In genomic region chr2L:15349203-15349602, dm6 we compare ENCODE assay signal across 3 fruit fly cellular contexts.
TF ChIP-seq lines count a peak whose summit lies in the region.

No protein-coding gene starts in this region.

TF ChIP-seq in whole organism, prepupa, 60 proteins besides CTCF, POLR2A, EP300 and RAD21:
- peak; percentile 51 for TF ChIP-seq svp (GFP tag; lab: Kevin White, UChicago)
- TF ChIP-seq CG3032 (tag; optimal IDR thresholded peaks at IDR 0.05; lab: Kevin White, UChicago) = peak; percentile 15
- no peak for TF ChIP-seq vri (GFP tag; optimal IDR thresholded peaks at IDR 0.05; lab: Kevin White, UChicago)
- TF ChIP-seq fkh (GFP tag; optimal IDR thresholded peaks at IDR 0.05; lab: Kevin White, UChicago) = no peak
- TF ChIP-seq Hr4 (GFP tag; optimal IDR thresholded peaks at IDR 0.05; lab: Kevin White, UChicago) = peak; percentile 11
- no peak for TF ChIP-seq CG6854 (GFP tag; optimal IDR thresholded peaks at IDR 0.05; lab: Kevin White, UChicago)
- peak; percentile 20 for TF ChIP-seq Ets96B (tag; optimal IDR thresholded peaks at IDR 0.05; lab: Kevin White, UChicago)
- TF ChIP-seq CG6163 (GFP tag; IDR thresholded peaks at IDR 0.05; lab: Robert Waterston, UW) = no peak
- TF ChIP-seq CG6276 (GFP tag; optimal IDR thresholded peaks at IDR 0.05; lab: Kevin White, UChicago) = no peak
- TF ChIP-seq fd59A (GFP tag; optimal IDR thresholded peaks at IDR 0.05; lab: Kevin White, UChicago) = no peak
- TF ChIP-seq CG4318 (GFP tag; optimal IDR thresholded peaks at IDR 0.05; lab: Kevin White, UChicago) = no peak
- peak; percentile 70 for TF ChIP-seq Eip78C (GFP tag; lab: Kevin White, UChicago)
- TF ChIP-seq CG8119 (GFP tag; IDR thresholded peaks at IDR 0.05; lab: Robert Waterston, UW) = no peak
- TF ChIP-seq CG11762 (GFP tag; optimal IDR thresholded peaks at IDR 0.05; lab: Kevin White, UChicago; ENCODE audit: insufficient read depth) = no peak
- TF ChIP-seq CG3919 (GFP tag; optimal IDR thresholded peaks at IDR 0.05; lab: Kevin White, UChicago) = peak; percentile 11
- TF ChIP-seq dsx (GFP tag; optimal IDR thresholded peaks at IDR 0.05; lab: Kevin White, UChicago; ENCODE audit: poor library complexity, severe bottlenecking) = no peak
- no peak for TF ChIP-seq acj6 (GFP tag; optimal IDR thresholded peaks at IDR 0.05; lab: Kevin White, UChicago)
- peak; percentile 9 for TF ChIP-seq esn (GFP tag; optimal IDR thresholded peaks at IDR 0.05; lab: Kevin White, UChicago)
- TF ChIP-seq Met (GFP tag; optimal IDR thresholded peaks at IDR 0.05; lab: Kevin White, UChicago) = peak; percentile 17
- TF ChIP-seq Smox (GFP tag; optimal IDR thresholded peaks at IDR 0.05; lab: Kevin White, UChicago) = no peak
- peak; percentile 35 for TF ChIP-seq CG32006 (GFP tag; optimal IDR thresholded peaks at IDR 0.05; lab: Kevin White, UChicago)

TF ChIP-seq in whole organism, pupa, 21 proteins besides CTCF, POLR2A, EP300 and RAD21:
- TF ChIP-seq CG9948 (tag; optimal IDR thresholded peaks at IDR 0.05; lab: Kevin White, UChicago) = peak; percentile 17
- TF ChIP-seq fd96Ca (GFP tag; IDR thresholded peaks at IDR 0.05; lab: Robert Waterston, UW) = no peak
- no peak for TF ChIP-seq EcR (GFP tag; optimal IDR thresholded peaks at IDR 0.05; lab: Kevin White, UChicago)
- TF ChIP-seq CG8159 (tag; optimal IDR thresholded peaks at IDR 0.05; lab: Kevin White, UChicago) = peak; percentile 17
- no peak for TF ChIP-seq CG32121 (GFP tag; IDR thresholded peaks at IDR 0.05; lab: Robert Waterston, UW)
- TF ChIP-seq CG14655 (GFP tag; optimal IDR thresholded peaks at IDR 0.05; lab: Kevin White, UChicago) = peak; percentile 25
- peak; percentile 4 for TF ChIP-seq CG17806 (tag; optimal IDR thresholded peaks at IDR 0.05; lab: Kevin White, UChicago)
- no peak for TF ChIP-seq D1 (tag; optimal IDR thresholded peaks at IDR 0.05; lab: Kevin White, UChicago)
- TF ChIP-seq CG12605 (GFP tag; IDR thresholded peaks at IDR 0.05; lab: Robert Waterston, UW) = no peak

TF ChIP-seq in whole organism, wandering third instar larva, 38 proteins besides CTCF, POLR2A, EP300 and RAD21:
- TF ChIP-seq Mio (GFP tag; optimal IDR thresholded peaks at IDR 0.05; lab: Kevin White, UChicago) (no peak), dsf (GFP tag; optimal IDR thresholded peaks at IDR 0.05; lab: Kevin White, UChicago; ENCODE audit: borderline replicate concordance) (no peak), usp (GFP tag; optimal IDR thresholded peaks at IDR 0.05; lab: Kevin White, UChicago) (no peak), sage (GFP tag; optimal IDR thresholded peaks at IDR 0.05; lab: Kevin White, UChicago) (no peak), fru (GFP tag; optimal IDR thresholded peaks at IDR 0.05; lab: Kevin White, UChicago) (peak; percentile 7)
TF ChIP-seq in whole organism, wandering third instar larva: peak in this region for 1.
